Fruit fly (Drosophila melanogaster): ENCODE measurements around the gene CG4598.

Gene CG4598

DNA sequence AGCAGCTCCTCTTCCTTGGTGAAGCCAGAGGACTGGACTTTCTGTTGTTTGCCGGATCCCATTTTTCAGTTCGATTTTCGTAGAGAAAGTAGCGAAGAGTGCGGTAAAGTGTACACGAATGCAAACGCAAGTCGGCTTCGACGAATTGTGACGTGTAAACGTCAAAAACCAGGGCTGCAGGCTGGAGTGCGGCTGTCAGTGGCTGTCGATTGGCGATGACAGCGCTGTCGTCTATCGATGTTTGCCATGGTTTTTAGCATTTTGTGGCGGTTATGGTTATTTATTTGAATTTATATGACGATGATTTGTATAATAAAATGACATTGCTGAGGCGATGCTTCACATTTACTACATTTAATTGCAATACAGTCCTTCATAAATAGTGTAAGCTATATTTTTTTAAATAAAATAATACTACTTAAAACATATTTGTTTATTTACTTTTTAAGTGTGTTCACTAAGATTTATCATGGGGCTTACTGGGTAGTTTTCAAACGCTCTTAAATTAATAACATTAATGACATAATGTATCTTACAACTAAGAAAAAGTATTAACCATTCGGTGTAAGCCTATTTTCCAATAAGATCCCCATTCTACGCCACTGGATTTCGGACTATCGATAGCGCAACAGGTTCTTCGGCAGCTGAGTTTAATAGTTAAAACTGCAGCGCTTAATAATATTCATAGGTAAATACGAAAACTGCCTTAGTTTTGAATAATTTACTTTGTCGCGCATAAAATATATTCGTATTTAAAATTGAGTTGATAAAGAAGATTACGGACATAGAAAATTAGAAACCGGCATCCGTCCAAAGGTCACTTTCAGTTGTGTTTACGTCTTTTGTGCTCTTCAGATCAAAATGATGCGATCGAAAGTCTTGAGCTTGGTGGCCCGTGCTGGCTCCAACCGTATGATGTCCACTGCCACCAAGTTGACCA is at the start of gene CG4598, which contains the start of gene CG5885 (continued):
- peak; percentile 35 for TF ChIP-seq CG6854 (GFP tag; optimal IDR thresholded peaks at IDR 0.05)
- peak; percentile 68 for TF ChIP-seq CG8388 (GFP tag; optimal IDR thresholded peaks at IDR 0.05)
- peak; percentile 78 for TF ChIP-seq CG13424 (tag; optimal IDR thresholded peaks at IDR 0.05)
- peak; percentile 25 for TF ChIP-seq CG10147 (GFP tag; optimal IDR thresholded peaks at IDR 0.05)
- no peak for TF ChIP-seq CG6175 (GFP tag; IDR thresholded peaks at IDR 0.05)
- peak; percentile 38 to 74 for TF ChIP-seq dpn (GFP tag; optimal IDR thresholded peaks at IDR 0.05)
- TF ChIP-seq ssp (GFP tag; IDR thresholded peaks at IDR 0.05): peak; percentile 39; the same call in 1 of the 2 replicates
- TF ChIP-seq CG1603 (tag; optimal IDR thresholded peaks at IDR 0.05): peak; percentile 78
- peak; percentile 35; the same call in 1 of the 2 replicates for TF ChIP-seq Rx (GFP tag; IDR thresholded peaks at IDR 0.05)
- peak; percentile 38 for TF ChIP-seq Hsf (GFP tag; optimal IDR thresholded peaks at IDR 0.05)
- no peak for TF ChIP-seq CG15073 (GFP tag; optimal IDR thresholded peaks at IDR 0.05)
- peak; percentile 96 for TF ChIP-seq nom (GFP tag; optimal IDR thresholded peaks at IDR 0.05)
- TF ChIP-seq hb (GFP tag; IDR thresholded peaks at IDR 0.05; ENCODE audit: partially characterized antibody): peak; percentile 69
- TF ChIP-seq Stat92E (GFP tag; optimal IDR thresholded peaks at IDR 0.05): peak in 1 of 3 experiments; percentile 52
- peak; percentile 11 for TF ChIP-seq ems (GFP tag; optimal IDR thresholded peaks at IDR 0.05)
- TF ChIP-seq Sin3A (optimal IDR thresholded peaks at IDR 0.05): peak; percentile 46
- no peak for TF ChIP-seq Dip2 (GFP tag; IDR thresholded peaks at IDR 0.05)
- peak in 1 of 2 experiments; percentile 37 for TF ChIP-seq Hr78 (GFP tag; optimal IDR thresholded peaks at IDR 0.05)
- TF ChIP-seq CG6254 (GFP tag; optimal IDR thresholded peaks at IDR 0.05): no peak
- TF ChIP-seq corto (GFP tag; optimal IDR thresholded peaks at IDR 0.05): no peak
- no peak for TF ChIP-seq CTCF (GFP tag; optimal IDR thresholded peaks at IDR 0.05)
- peak; percentile 64 for TF ChIP-seq CG14710 (tag; optimal IDR thresholded peaks at IDR 0.05)
- TF ChIP-seq Mrtf (GFP tag; IDR thresholded peaks at IDR 0.05): peak; percentile 65; the same call in 2 of the 3 replicates
- 0 out of 2 replicates have a peak, but pooled peaks have one; percentile 19 for TF ChIP-seq wor (GFP tag; IDR thresholded peaks at IDR 0.05)
- TF ChIP-seq Dek (tag; optimal IDR thresholded peaks at IDR 0.05): peak; percentile 76
- peak; percentile 82 for TF ChIP-seq Sry-δ (GFP tag; optimal IDR thresholded peaks at IDR 0.05)
- TF ChIP-seq gsb-n (tag; optimal IDR thresholded peaks at IDR 0.05): peak; percentile 73
- TF ChIP-seq dmrt11E (tag; optimal IDR thresholded peaks at IDR 0.05): peak; percentile 45
- 0 out of 3 replicates have a peak, but pooled peaks have one; percentile 25 for TF ChIP-seq croc (GFP tag; conservative IDR thresholded peaks at IDR 0.05)
- TF ChIP-seq B-H2 (GFP tag; optimal IDR thresholded peaks at IDR 0.05): peak; percentile 50
- peak; percentile 34 for TF ChIP-seq CG3281 (GFP tag; optimal IDR thresholded peaks at IDR 0.05)
- TF ChIP-seq zfh1 (GFP tag; IDR thresholded peaks at IDR 0.05): peak; percentile 69
- TF ChIP-seq CG11456 (GFP tag; IDR thresholded peaks at IDR 0.05): peak; percentile 63
- peak; percentile 47 for TF ChIP-seq CG9797 (GFP tag; optimal IDR thresholded peaks at IDR 0.05)
- peak; percentile 94 for TF ChIP-seq Dref (GFP tag; IDR thresholded peaks at IDR 0.05)
- peak; percentile 63; the same call in 2 of the 3 replicates for TF ChIP-seq CG34422 (GFP tag; IDR thresholded peaks at IDR 0.05)
- TF ChIP-seq Hr51 (GFP tag; optimal IDR thresholded peaks at IDR 0.05): peak; percentile 11 to 81
- TF ChIP-seq Lim3 (GFP tag; IDR thresholded peaks at IDR 0.05): no peak
- peak; percentile 44 for TF ChIP-seq Lhr (GFP tag; optimal IDR thresholded peaks at IDR 0.05)
- no peak for TF ChIP-seq CG5245 (GFP tag; optimal IDR thresholded peaks at IDR 0.05)
- TF ChIP-seq pzg (GFP tag; optimal IDR thresholded peaks at IDR 0.05): peak; percentile 90
- TF ChIP-seq CG33557 (GFP tag; optimal IDR thresholded peaks at IDR 0.05): peak; percentile 48
- TF ChIP-seq abd-A (tag; optimal IDR thresholded peaks at IDR 0.05): no peak
- TF ChIP-seq inv (GFP tag; IDR thresholded peaks at IDR 0.05; ENCODE audit: partially characterized antibody): peak; percentile 58
- TF ChIP-seq Fer2 (tag; optimal IDR thresholded peaks at IDR 0.05): peak; percentile 57
- TF ChIP-seq kni (GFP tag; optimal IDR thresholded peaks at IDR 0.05): no peak
- no peak for TF ChIP-seq luna (GFP tag; optimal IDR thresholded peaks at IDR 0.05)

All from whole organism, embryonic.